Worm (Caenorhabditis elegans) whole organism, L1 larva: ENCODE results near the gene Y46C8AM.1.

Experiments used
- Y116A8C.19 ChIP-seq: sonication (generic microtip); optimal IDR thresholded peaks from 2 replicates; lab custom pipeline; 2016; ENCODE audit warnings: missing compliant biosample characterization, missing genetic modification characterization, borderline replicate concordance
- dpl-1 ChIP-seq, 3 experiments: fragments of 150-350 bp in 2 of 3; sonication (generic microtip) in 1 of 3; optimal IDR thresholded peaks; 2 replicates each; lab custom pipeline; 2014 to 2017; ENCODE audit warnings: missing biosample characterization in 3 of 3, missing genetic modification characterization in 3 of 3, missing genetic modification reagents in 3 of 3
- lin-39 ChIP-seq: fragments of 150-350 bp; optimal IDR thresholded peaks from 2 replicates; lab custom pipeline; 2014; ENCODE audit warnings: missing biosample characterization, missing genetic modification reagents, missing genetic modification characterization
- nhr-19 ChIP-seq: fragments of 200-800 bp; sonication (Bioruptor generic); conservative IDR thresholded peaks from 2 replicates; pipeline ENCODE4 v1.3.6; 2022; ENCODE audit warnings: missing genetic modification characterization, missing compliant biosample characterization
- nhr-28 ChIP-seq: fragments of 150-350 bp; optimal IDR thresholded peaks from 2 replicates; lab custom pipeline; 2014; ENCODE audit warnings: missing biosample characterization, missing genetic modification characterization
- pag-3 ChIP-seq: sonication (generic microtip); optimal IDR thresholded peaks from 2 replicates; lab custom pipeline; 2017; ENCODE audit warnings: missing genetic modification characterization, mild to moderate bottlenecking, missing compliant biosample characterization, antibody characterized with exemption, borderline replicate concordance; ENCODE audit not compliant: insufficient read depth
- pax-3 ChIP-seq: fragments of 200-800 bp; sonication (Bioruptor generic); optimal IDR thresholded peaks from 2 replicates; lab custom pipeline; 2018; ENCODE audit warnings: mild to moderate bottlenecking, missing genetic modification characterization, moderate library complexity, missing compliant biosample characterization
- snpc-4 ChIP-seq: fragments of 150-350 bp; optimal IDR thresholded peaks from 2 replicates; lab custom pipeline; 2014; ENCODE audit warnings: missing biosample characterization, missing genetic modification characterization
- tbx-2 ChIP-seq: sonication (generic microtip); optimal IDR thresholded peaks from 2 replicates; lab custom pipeline; 2016; ENCODE audit warnings: missing genetic modification characterization, missing compliant biosample characterization
- unc-62 ChIP-seq: fragments of 150-350 bp; optimal IDR thresholded peaks from 2 replicates; lab custom pipeline; 2014; ENCODE audit warnings: missing biosample characterization, missing genetic modification reagents, missing genetic modification characterization
- ztf-11 ChIP-seq, 2 experiments: sonication (generic microtip); optimal IDR thresholded peaks; 2 replicates each; lab custom pipeline; 2016 to 2017; ENCODE audit warnings: missing genetic modification characterization in 2 of 2, missing biosample characterization in 1 of 2, missing compliant biosample characterization in 1 of 2

DNA sequence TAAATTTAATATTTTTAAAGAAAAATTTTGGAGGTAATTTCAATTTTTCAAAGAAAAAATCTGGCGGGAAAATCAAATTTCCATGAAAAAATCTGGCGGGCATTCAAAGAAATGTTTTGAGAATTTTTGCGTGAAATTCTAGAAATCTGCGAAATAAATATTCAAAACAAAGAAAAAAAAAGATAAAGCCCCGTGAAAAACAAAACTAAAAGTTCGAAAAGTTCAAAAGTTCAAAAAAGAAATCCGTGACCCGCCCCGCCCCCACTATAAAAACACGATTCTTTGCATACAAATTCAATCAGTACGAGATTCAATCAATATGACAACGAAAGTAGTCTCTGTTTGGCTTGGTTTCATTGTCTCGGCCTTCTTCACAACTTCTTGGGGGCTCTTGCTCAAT is 10.4 kb downstream of the Y46C8AM.1 start, which contains the start of gene clec-79:
- TF ChIP-seq dpl-1 (GFP tag; optimal IDR thresholded peaks at IDR 0.05; lab: Kevin White, UChicago) = no peak
- TF ChIP-seq unc-62 (GFP tag; lab: Kevin White, UChicago) = no peak
- no peak for TF ChIP-seq nhr-19 (GFP tag; lab: Robert Waterston, UW)
- no peak for TF ChIP-seq tbx-2
- no peak for TF ChIP-seq snpc-4
- TF ChIP-seq pag-3 = no peak
- TF ChIP-seq lin-39 (tag; lab: Kevin White, UChicago) = no peak
- no peak for TF ChIP-seq ztf-11 (tag; optimal IDR thresholded peaks at IDR 0.05; lab: Kevin White, UChicago)
- TF ChIP-seq pax-3 (tag; lab: Kevin White, UChicago) = no peak
- no peak for TF ChIP-seq Y116A8C.19 (tag; lab: Kevin White, UChicago)
- no peak for TF ChIP-seq nhr-28 (tag; lab: Kevin White, UChicago)
